Worm (Caenorhabditis elegans): ENCODE measurements around the gene C04E12.5.

The C04E12.5 gene

DNA sequence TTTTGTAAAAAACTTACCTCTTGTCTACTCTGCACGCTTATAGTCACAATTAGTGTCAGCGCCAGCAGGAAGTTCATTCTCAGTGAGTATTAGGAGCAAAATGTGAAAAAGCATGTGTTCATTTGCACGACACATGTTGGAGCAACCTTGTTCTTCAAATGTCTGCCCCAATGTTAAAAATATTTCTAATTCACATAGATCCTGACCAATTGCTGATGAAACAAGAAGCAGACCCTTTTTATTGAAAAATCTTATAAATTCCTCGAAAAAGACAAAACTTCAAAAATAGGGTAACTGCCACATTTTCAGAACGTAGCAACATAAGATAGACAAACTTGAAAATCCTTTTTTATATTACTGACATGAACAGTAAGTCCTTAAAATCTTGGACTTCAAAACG lies 34.2 kb upstream of the C04E12.5 start, which contains the start of gene C17B7.8:
C17B7.8 (minus strand) TSS at position 101 of the 400 bp plus-strand sequence.
- TF ChIP-seq pes-1 (GFP tag; IDR thresholded peaks at IDR 0.05) (no peak), aly-1 (tag; optimal IDR thresholded peaks at IDR 0.05) (no peak), flt-1 (GFP tag; IDR thresholded peaks at IDR 0.05) (no peak), tbx-11 (GFP tag; IDR thresholded peaks at IDR 0.05) (no peak), B0310.2 (tag; optimal IDR thresholded peaks at IDR 0.05) (no peak), ama-1 (optimal IDR thresholded peaks at IDR 0.05) (no peak), hnd-1 (tag; optimal IDR thresholded peaks at IDR 0.05) (no peak), hmbx-1 (tag; optimal IDR thresholded peaks at IDR 0.05) (no peak), ceh-36 (tag; optimal IDR thresholded peaks at IDR 0.05) (no peak), tra-4 (tag; optimal IDR thresholded peaks at IDR 0.05) (no peak), ceh-13 (GFP tag; optimal IDR thresholded peaks at IDR 0.05) (no peak), tbx-37 (GFP tag; conservative IDR thresholded peaks at IDR 0.05) (no peak), sea-1 (GFP tag; conservative IDR thresholded peaks at IDR 0.05) (no peak), scrt-1 (GFP tag; IDR thresholded peaks at IDR 0.05) (no peak), F13C5.2 (tag; optimal IDR thresholded peaks at IDR 0.05) (no peak), ets-7 (tag; optimal IDR thresholded peaks at IDR 0.05) (no peak), hmg-4 (GFP tag; optimal IDR thresholded peaks at IDR 0.05) (no peak)

ce11 chrV:3332023-3332422 lies 26.3 kb upstream of the C04E12.5 start, which contains the start of gene C17B7.9:
TSS of gene C17B7.9 (minus strand) at chrV:3332123.
- TF ChIP-seq sea-1 (GFP tag; conservative IDR thresholded peaks at IDR 0.05) (no peak), pes-1 (GFP tag; IDR thresholded peaks at IDR 0.05) (no peak), ama-1 (optimal IDR thresholded peaks at IDR 0.05) (no peak), tbx-37 (GFP tag; conservative IDR thresholded peaks at IDR 0.05) (no peak), aly-1 (tag; optimal IDR thresholded peaks at IDR 0.05) (no peak), F13C5.2 (tag; optimal IDR thresholded peaks at IDR 0.05) (no peak), tra-4 (tag; optimal IDR thresholded peaks at IDR 0.05) (no peak)

DNA sequence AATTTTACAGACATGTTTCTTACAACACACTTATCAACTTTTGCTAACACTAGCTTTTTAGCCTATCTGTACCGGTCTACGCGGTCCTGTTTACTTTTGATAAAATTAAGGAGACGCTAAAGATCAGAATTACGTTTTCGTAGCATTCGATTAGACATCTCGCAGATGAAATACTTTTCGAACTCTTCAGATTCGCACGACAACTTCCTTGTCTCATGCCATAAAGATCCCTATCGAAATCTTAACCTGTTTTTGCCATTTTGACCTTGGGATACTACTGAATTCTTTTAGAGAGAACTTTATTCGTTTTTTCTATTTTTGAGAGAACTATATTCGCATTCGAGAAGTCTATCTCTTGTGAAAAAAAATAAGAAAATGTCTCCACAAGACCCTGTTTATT lies 25.0 kb upstream of the C04E12.5 start, which contains the start of gene C17B7.5:
C17B7.5 (plus strand) TSS at position 301 of the 400 bp plus-strand sequence.
- TF ChIP-seq sea-1 (GFP tag; conservative IDR thresholded peaks at IDR 0.05) = no peak

DNA sequence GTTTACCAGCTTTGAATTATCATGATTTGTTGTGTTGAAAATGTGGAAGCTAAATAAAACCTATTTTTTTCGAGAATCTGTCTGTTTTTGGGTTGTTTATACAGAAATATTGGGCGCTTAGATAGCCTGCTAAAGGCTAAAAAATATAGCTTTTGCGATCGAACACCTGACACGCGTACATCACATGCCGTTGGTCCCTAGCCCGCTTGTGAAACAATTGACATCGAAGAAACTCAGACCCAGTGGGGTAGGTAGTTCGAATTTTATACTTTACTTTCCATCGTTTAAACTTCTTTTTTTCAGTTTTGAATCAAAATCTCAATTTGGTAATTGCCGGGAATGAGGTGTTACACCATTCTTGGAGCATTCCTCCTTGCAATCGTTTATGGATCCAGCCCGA lies 19.4 kb upstream of the C04E12.5 start, which contains the start of gene C17B7.4:
C17B7.4 (plus strand) TSS at position 301 of the 400 bp plus-strand sequence.
- TF ChIP-seq hmg-4 (GFP tag; optimal IDR thresholded peaks at IDR 0.05) = no peak
- no peak for TF ChIP-seq tbx-11 (GFP tag; IDR thresholded peaks at IDR 0.05)
- no peak for TF ChIP-seq ets-7 (tag; optimal IDR thresholded peaks at IDR 0.05)
- no peak for TF ChIP-seq ceh-36 (tag; optimal IDR thresholded peaks at IDR 0.05)
- no peak for TF ChIP-seq tra-4 (tag; optimal IDR thresholded peaks at IDR 0.05)
- no peak for TF ChIP-seq ceh-13 (GFP tag; optimal IDR thresholded peaks at IDR 0.05)
- no peak for TF ChIP-seq aly-1 (tag; optimal IDR thresholded peaks at IDR 0.05)
- TF ChIP-seq tbx-37 (GFP tag; conservative IDR thresholded peaks at IDR 0.05) = no peak
- no peak for TF ChIP-seq F13C5.2 (tag; optimal IDR thresholded peaks at IDR 0.05)
- no peak for TF ChIP-seq flt-1 (GFP tag; IDR thresholded peaks at IDR 0.05)
- no peak for TF ChIP-seq scrt-1 (GFP tag; IDR thresholded peaks at IDR 0.05)
- no peak for TF ChIP-seq B0310.2 (tag; optimal IDR thresholded peaks at IDR 0.05)
- TF ChIP-seq sea-1 (GFP tag; conservative IDR thresholded peaks at IDR 0.05) = no peak
- no peak for TF ChIP-seq hnd-1 (tag; optimal IDR thresholded peaks at IDR 0.05)
- no peak for TF ChIP-seq ama-1 (optimal IDR thresholded peaks at IDR 0.05)
- no peak for TF ChIP-seq pes-1 (GFP tag; IDR thresholded peaks at IDR 0.05)
- no peak for TF ChIP-seq hmbx-1 (tag; optimal IDR thresholded peaks at IDR 0.05)

DNA sequence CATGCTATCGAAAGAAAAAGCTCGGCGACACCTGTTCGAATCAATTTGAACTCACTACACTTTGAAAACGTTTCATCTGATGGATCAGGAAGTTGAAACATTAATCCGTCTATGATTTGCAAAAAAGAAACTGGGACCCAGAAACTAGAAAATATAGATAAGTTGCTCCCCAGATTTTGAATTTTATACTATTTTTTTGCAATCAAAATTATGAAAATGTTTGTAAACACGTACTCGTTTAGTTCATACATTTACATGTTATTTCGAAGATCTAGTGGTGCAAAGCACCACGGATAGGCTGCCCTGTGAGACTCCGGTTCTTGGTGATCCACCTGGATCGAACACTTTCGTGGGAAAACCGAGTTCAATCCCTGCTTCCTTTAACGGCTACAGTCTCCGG lies 16.5 kb upstream of the C04E12.5 start, which contains the start of gene C17B7.10:
C17B7.10 (minus strand) TSS at position 101 of the 400 bp plus-strand sequence.
- TF ChIP-seq ceh-36 (tag; optimal IDR thresholded peaks at IDR 0.05) (no peak), tbx-11 (GFP tag; IDR thresholded peaks at IDR 0.05) (no peak), tra-4 (tag; optimal IDR thresholded peaks at IDR 0.05) (no peak), ceh-13 (GFP tag; optimal IDR thresholded peaks at IDR 0.05) (no peak), ama-1 (optimal IDR thresholded peaks at IDR 0.05) (no peak), aly-1 (tag; optimal IDR thresholded peaks at IDR 0.05) (no peak), B0310.2 (tag; optimal IDR thresholded peaks at IDR 0.05) (no peak), hnd-1 (tag; optimal IDR thresholded peaks at IDR 0.05) (no peak), ets-7 (tag; optimal IDR thresholded peaks at IDR 0.05) (no peak), F13C5.2 (tag; optimal IDR thresholded peaks at IDR 0.05) (no peak), scrt-1 (GFP tag; IDR thresholded peaks at IDR 0.05) (no peak), hmg-4 (GFP tag; optimal IDR thresholded peaks at IDR 0.05) (no peak), sea-1 (GFP tag; conservative IDR thresholded peaks at IDR 0.05) (no peak)

- TF ChIP-seq hnd-1 (tag; optimal IDR thresholded peaks at IDR 0.05) (no peak), ama-1 (optimal IDR thresholded peaks at IDR 0.05) (no peak), tbx-37 (GFP tag; conservative IDR thresholded peaks at IDR 0.05) (no peak), ceh-36 (tag; optimal IDR thresholded peaks at IDR 0.05) (no peak), B0310.2 (tag; optimal IDR thresholded peaks at IDR 0.05) (no peak), hmbx-1 (tag; optimal IDR thresholded peaks at IDR 0.05) (no peak), scrt-1 (GFP tag; IDR thresholded peaks at IDR 0.05) (no peak), flt-1 (GFP tag; IDR thresholded peaks at IDR 0.05) (no peak), ceh-13 (GFP tag; optimal IDR thresholded peaks at IDR 0.05) (no peak), aly-1 (tag; optimal IDR thresholded peaks at IDR 0.05) (no peak), tbx-11 (GFP tag; IDR thresholded peaks at IDR 0.05) (no peak), tra-4 (tag; optimal IDR thresholded peaks at IDR 0.05) (no peak), ets-7 (tag; optimal IDR thresholded peaks at IDR 0.05) (no peak), pes-1 (GFP tag; IDR thresholded peaks at IDR 0.05) (no peak), F13C5.2 (tag; optimal IDR thresholded peaks at IDR 0.05) (no peak)
Measured at ce11 chrV:3342504-3342903, 15.9 kb upstream of the C04E12.5 start, which contains the start of gene C17B7.3. TSS of gene C17B7.3 (plus strand) at chrV:3342804.

DNA sequence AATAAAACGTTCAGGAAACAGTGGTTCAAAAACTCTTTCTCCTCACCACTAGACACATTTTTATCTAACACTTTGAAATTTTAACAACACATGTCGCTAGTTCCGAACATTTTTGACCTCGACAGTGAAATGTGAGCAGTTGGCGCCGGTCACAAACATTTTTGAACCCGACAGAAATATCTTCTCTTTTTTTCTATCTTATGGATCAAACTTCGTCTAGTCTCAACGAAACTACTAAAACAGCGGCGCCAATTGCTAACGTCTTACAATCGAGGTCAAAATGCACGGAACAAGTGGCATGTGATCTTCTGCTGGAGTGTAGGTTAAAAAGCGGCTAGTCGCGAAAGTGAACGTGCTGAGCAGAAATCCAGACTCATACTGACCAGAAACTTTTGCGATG lies 14.4 kb upstream of the C04E12.5 start:
- no peak for TF ChIP-seq aly-1 (tag; optimal IDR thresholded peaks at IDR 0.05)

ce11 chrV:3346434-3347019 lies 11.8 kb upstream of the C04E12.5 start, which contains the start of gene fbxa-65:
TSS of gene fbxa-65 (minus strand) at chrV:3346484.
- TF ChIP-seq pes-1 (GFP tag; IDR thresholded peaks at IDR 0.05) = no peak
- no peak for TF ChIP-seq ceh-36 (tag; optimal IDR thresholded peaks at IDR 0.05)
- no peak for TF ChIP-seq tra-4 (tag; optimal IDR thresholded peaks at IDR 0.05)
- TF ChIP-seq tbx-11 (GFP tag; IDR thresholded peaks at IDR 0.05) = no peak
- TF ChIP-seq B0310.2 (tag; optimal IDR thresholded peaks at IDR 0.05) = no peak
- TF ChIP-seq ets-7 (tag; optimal IDR thresholded peaks at IDR 0.05) = no peak
- no peak for TF ChIP-seq flt-1 (GFP tag; IDR thresholded peaks at IDR 0.05)
- no peak for TF ChIP-seq F13C5.2 (tag; optimal IDR thresholded peaks at IDR 0.05)
